Comparison of ENCODE assay signal across 6 fruit fly cellular contexts in the genomic region with DNA sequence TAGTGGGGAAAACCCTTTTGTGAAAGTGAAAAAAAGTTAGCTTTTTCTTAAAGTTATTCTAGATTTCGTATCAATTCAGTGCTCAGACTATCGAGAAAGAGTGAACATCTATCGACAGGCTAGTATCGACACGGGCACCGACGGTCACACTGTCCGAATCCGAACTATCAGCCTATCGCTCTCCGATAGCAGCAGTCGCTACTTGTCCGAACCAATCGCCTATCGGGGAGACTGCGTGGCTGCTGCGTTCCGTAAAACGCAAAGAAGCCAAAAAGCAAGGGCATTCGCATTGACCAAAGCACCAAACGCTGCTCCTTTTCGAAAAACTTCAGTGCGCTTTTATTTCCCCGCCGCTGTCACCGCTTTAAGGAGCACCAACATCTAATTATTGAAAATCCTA.
A peak's percentile ranks its signal among the peaks of the same experiment; 100 is the strongest.
TF ChIP-seq lines count a peak whose summit lies in the region.

A gene (plus strand): TSS at position 190 of the 400 bp plus-strand sequence.

- TF ChIP-seq CTCF in S2 (optimal IDR thresholded peaks at IDR 0.05; lab: Kevin White, UChicago) = peak; percentile 34 to 47
- TF ChIP-seq CTCF in whole organism, embryonic (GFP tag; optimal IDR thresholded peaks at IDR 0.05; lab: Kevin White, UChicago) = no peak

TF ChIP-seq in whole organism, adult, 20 proteins besides CTCF, POLR2A, EP300 and RAD21:
- TF ChIP-seq CG7101 (tag; optimal IDR thresholded peaks at IDR 0.05; lab: Kevin White, UChicago) = peak; percentile 33
- TF ChIP-seq toe (GFP tag; optimal IDR thresholded peaks at IDR 0.05; lab: Kevin White, UChicago) = peak; percentile 14
- no peak for TF ChIP-seq cic (GFP tag; optimal IDR thresholded peaks at IDR 0.05; lab: Kevin White, UChicago)
- peak; percentile 73 for TF ChIP-seq CG1620 (GFP tag; optimal IDR thresholded peaks at IDR 0.05; lab: Kevin White, UChicago)
- no peak for TF ChIP-seq tj (GFP tag; optimal IDR thresholded peaks at IDR 0.05; lab: Kevin White, UChicago)
- TF ChIP-seq Crg-1 (GFP tag; optimal IDR thresholded peaks at IDR 0.05; lab: Kevin White, UChicago) = peak; percentile 41
- TF ChIP-seq Hr96 (GFP tag; optimal IDR thresholded peaks at IDR 0.05; lab: Kevin White, UChicago) = peak; percentile 49
- no peak for TF ChIP-seq kay (GFP tag; lab: Kevin White, UChicago; ENCODE audit: borderline replicate concordance)
- peak; percentile 54 for TF ChIP-seq Mnt (GFP tag; optimal IDR thresholded peaks at IDR 0.05; lab: Kevin White, UChicago)

TF ChIP-seq in whole organism, embryonic, 481 proteins besides CTCF, POLR2A, EP300 and RAD21 (continues in another document):
- TF ChIP-seq BtbVII (GFP tag; optimal IDR thresholded peaks at IDR 0.05; lab: Kevin White, UChicago) (no peak), prd (optimal IDR thresholded peaks at IDR 0.05; lab: Kevin White, UChicago) (no peak), prd (GFP tag; IDR thresholded peaks at IDR 0.05; lab: Robert Waterston, UW) (peak; percentile 38; the same call in 2 of the 3 replicates), stc (GFP tag; IDR thresholded peaks at IDR 0.05; lab: Robert Waterston, UW) (no peak), CG7745 (tag; optimal IDR thresholded peaks at IDR 0.05; lab: Kevin White, UChicago) (no peak), CG16813 (GFP tag; IDR thresholded peaks at IDR 0.05; lab: Robert Waterston, UW; ENCODE audit: partially characterized antibody) (peak; percentile 97), pnt (GFP tag; optimal IDR thresholded peaks at IDR 0.05; lab: Kevin White, UChicago) (no peak), MTF-1 (GFP tag; optimal IDR thresholded peaks at IDR 0.05; lab: Kevin White, UChicago; ENCODE audit: borderline replicate concordance) (no peak), CG14014 (GFP tag; IDR thresholded peaks at IDR 0.05; lab: Robert Waterston, UW) (peak; percentile 13; the same call in 1 of the 2 replicates), zen (tag; optimal IDR thresholded peaks at IDR 0.05; lab: Kevin White, UChicago) (no peak), CG15514 (GFP tag; optimal IDR thresholded peaks at IDR 0.05; lab: Kevin White, UChicago) (peak; percentile 89), da (GFP tag; optimal IDR thresholded peaks at IDR 0.05; lab: Kevin White, UChicago) (no peak), Sox100B (GFP tag; optimal IDR thresholded peaks at IDR 0.05; lab: Kevin White, UChicago) (no peak), Atf3 (GFP tag; optimal IDR thresholded peaks at IDR 0.05; lab: Kevin White, UChicago) (no peak), zf30C (GFP tag; optimal IDR thresholded peaks at IDR 0.05; lab: Kevin White, UChicago) (no peak), HLH3B (GFP tag; IDR thresholded peaks at IDR 0.05; lab: Robert Waterston, UW) (no peak), mam (GFP tag; optimal IDR thresholded peaks at IDR 0.05; lab: Kevin White, UChicago) (peak; percentile 64), Ets65A (GFP tag; lab: Kevin White, UChicago) (peak; percentile 94), CG4730 (GFP tag; IDR thresholded peaks at IDR 0.05; lab: Robert Waterston, UW) (no peak)

TF ChIP-seq in whole organism, prepupa, 60 proteins besides CTCF, POLR2A, EP300 and RAD21 (continues in another document):
- TF ChIP-seq Eip93F (GFP tag; optimal IDR thresholded peaks at IDR 0.05; lab: Kevin White, UChicago) (no peak), net (GFP tag; optimal IDR thresholded peaks at IDR 0.05; lab: Kevin White, UChicago) (no peak), Ets21C (GFP tag; optimal IDR thresholded peaks at IDR 0.05; lab: Kevin White, UChicago) (no peak), CG11902 (GFP tag; optimal IDR thresholded peaks at IDR 0.05; lab: Kevin White, UChicago) (no peak), lz (GFP tag; optimal IDR thresholded peaks at IDR 0.05; lab: Kevin White, UChicago) (no peak), CG34406 (GFP tag; optimal IDR thresholded peaks at IDR 0.05; lab: Kevin White, UChicago) (no peak), CG31627 (GFP tag; optimal IDR thresholded peaks at IDR 0.05; lab: Kevin White, UChicago) (no peak), CG10669 (GFP tag; optimal IDR thresholded peaks at IDR 0.05; lab: Kevin White, UChicago) (no peak), CG3919 (GFP tag; optimal IDR thresholded peaks at IDR 0.05; lab: Kevin White, UChicago) (peak; percentile 1), cyc (GFP tag; optimal IDR thresholded peaks at IDR 0.05; lab: Kevin White, UChicago) (no peak), Blimp-1 (GFP tag; optimal IDR thresholded peaks at IDR 0.05; lab: Kevin White, UChicago) (no peak), CG9139 (GFP tag; optimal IDR thresholded peaks at IDR 0.05; lab: Kevin White, UChicago) (no peak), acj6 (GFP tag; optimal IDR thresholded peaks at IDR 0.05; lab: Kevin White, UChicago) (no peak), dsx (GFP tag; optimal IDR thresholded peaks at IDR 0.05; lab: Kevin White, UChicago; ENCODE audit: poor library complexity, severe bottlenecking) (no peak), fd59A (GFP tag; optimal IDR thresholded peaks at IDR 0.05; lab: Kevin White, UChicago) (no peak), achi (GFP tag; optimal IDR thresholded peaks at IDR 0.05; lab: Kevin White, UChicago) (no peak), spab (GFP tag; optimal IDR thresholded peaks at IDR 0.05; lab: Kevin White, UChicago) (no peak), CG8632 (GFP tag; optimal IDR thresholded peaks at IDR 0.05; lab: Kevin White, UChicago) (no peak), CG6163 (GFP tag; IDR thresholded peaks at IDR 0.05; lab: Robert Waterston, UW) (peak; percentile 36; the same call in 1 of the 3 replicates), Gug (GFP tag; IDR thresholded peaks at IDR 0.05; lab: Robert Waterston, UW) (no peak), pdm3 (GFP tag; optimal IDR thresholded peaks at IDR 0.05; lab: Kevin White, UChicago) (no peak)

TF ChIP-seq in whole organism, pupa, 21 proteins besides CTCF, POLR2A, EP300 and RAD21:
- TF ChIP-seq EcR (GFP tag; optimal IDR thresholded peaks at IDR 0.05; lab: Kevin White, UChicago) = no peak
- TF ChIP-seq gl (tag; optimal IDR thresholded peaks at IDR 0.05; lab: Kevin White, UChicago) = no peak
- TF ChIP-seq CG4496 (GFP tag; IDR thresholded peaks at IDR 0.05; lab: Robert Waterston, UW) = 0 out of 3 replicates have a peak, but pooled peaks have one; percentile 15
- peak; percentile 23; the same call in 1 of the 2 replicates for TF ChIP-seq Ets98B (GFP tag; IDR thresholded peaks at IDR 0.05; lab: Robert Waterston, UW)
- no peak for TF ChIP-seq Pif1B (GFP tag; optimal IDR thresholded peaks at IDR 0.05; lab: Kevin White, UChicago)
- TF ChIP-seq CG12605 (GFP tag; IDR thresholded peaks at IDR 0.05; lab: Robert Waterston, UW) = peak; percentile 32; the same call in 1 of the 2 replicates

TF ChIP-seq in whole organism, wandering third instar larva, 38 proteins besides CTCF, POLR2A, EP300 and RAD21 (continues in another document):
- TF ChIP-seq foxo (GFP tag; optimal IDR thresholded peaks at IDR 0.05; lab: Kevin White, UChicago) (peak in 1 of 2 experiments; percentile 25), h (GFP tag; optimal IDR thresholded peaks at IDR 0.05; lab: Kevin White, UChicago) (peak; percentile 31), fru (GFP tag; optimal IDR thresholded peaks at IDR 0.05; lab: Kevin White, UChicago) (no peak), Myc (optimal IDR thresholded peaks at IDR 0.05; lab: Kevin White, UChicago) (no peak), CG9705 (GFP tag; optimal IDR thresholded peaks at IDR 0.05; lab: Kevin White, UChicago) (no peak), psq (GFP tag; optimal IDR thresholded peaks at IDR 0.05; lab: Kevin White, UChicago) (no peak), ey (GFP tag; optimal IDR thresholded peaks at IDR 0.05; lab: Kevin White, UChicago) (no peak), Hr78 (GFP tag; optimal IDR thresholded peaks at IDR 0.05; lab: Kevin White, UChicago) (no peak), Hr83 (GFP tag; optimal IDR thresholded peaks at IDR 0.05; lab: Kevin White, UChicago; ENCODE audit: poor library complexity, severe bottlenecking) (peak; percentile 32), brk (GFP tag; optimal IDR thresholded peaks at IDR 0.05; lab: Kevin White, UChicago) (no peak), CG32264 (GFP tag; optimal IDR thresholded peaks at IDR 0.05; lab: Kevin White, UChicago) (no peak), Rel (GFP tag; optimal IDR thresholded peaks at IDR 0.05; lab: Kevin White, UChicago) (no peak), Rel (tag; optimal IDR thresholded peaks at IDR 0.05; lab: Kevin White, UChicago) (peak; percentile 34), woc (GFP tag; optimal IDR thresholded peaks at IDR 0.05; lab: Kevin White, UChicago) (peak; percentile 51), Hnf4 (GFP tag; optimal IDR thresholded peaks at IDR 0.05; lab: Kevin White, UChicago) (peak; percentile 15), rgr (GFP tag; optimal IDR thresholded peaks at IDR 0.05; lab: Kevin White, UChicago) (peak; percentile 49), br (GFP tag; optimal IDR thresholded peaks at IDR 0.05; lab: Kevin White, UChicago) (peak; percentile 7), dsf (GFP tag; optimal IDR thresholded peaks at IDR 0.05; lab: Kevin White, UChicago; ENCODE audit: borderline replicate concordance) (no peak), HLH106 (tag; optimal IDR thresholded peaks at IDR 0.05; lab: Kevin White, UChicago) (peak; percentile 16), dmrt93B (GFP tag; optimal IDR thresholded peaks at IDR 0.05; lab: Kevin White, UChicago) (no peak), Mio (GFP tag; optimal IDR thresholded peaks at IDR 0.05; lab: Kevin White, UChicago) (no peak), sv (GFP tag; optimal IDR thresholded peaks at IDR 0.05; lab: Kevin White, UChicago) (no peak), Jra (GFP tag; optimal IDR thresholded peaks at IDR 0.05; lab: Kevin White, UChicago) (no peak), Sp1 (GFP tag; optimal IDR thresholded peaks at IDR 0.05; lab: Kevin White, UChicago) (peak; percentile 16), GATAd (GFP tag; optimal IDR thresholded peaks at IDR 0.05; lab: Kevin White, UChicago) (no peak), sage (GFP tag; optimal IDR thresholded peaks at IDR 0.05; lab: Kevin White, UChicago) (no peak), jim (GFP tag; optimal IDR thresholded peaks at IDR 0.05; lab: Kevin White, UChicago) (no peak), tai (GFP tag; optimal IDR thresholded peaks at IDR 0.05; lab: Kevin White, UChicago) (no peak), OdsH (GFP tag; optimal IDR thresholded peaks at IDR 0.05; lab: Kevin White, UChicago) (no peak), usp (GFP tag; optimal IDR thresholded peaks at IDR 0.05; lab: Kevin White, UChicago) (no peak), dl (GFP tag; optimal IDR thresholded peaks at IDR 0.05; lab: Kevin White, UChicago; ENCODE audit: insufficient read depth in 1 of 2, partially characterized antibody in 2 of 2) (no peak), Vsx2 (GFP tag; optimal IDR thresholded peaks at IDR 0.05; lab: Kevin White, UChicago; ENCODE audit: partially characterized antibody) (no peak), lola (GFP tag; optimal IDR thresholded peaks at IDR 0.05; lab: Kevin White, UChicago) (no peak), pan (optimal IDR thresholded peaks at IDR 0.05; lab: Kevin White, UChicago) (no peak), CrebA (GFP tag; optimal IDR thresholded peaks at IDR 0.05; lab: Kevin White, UChicago; ENCODE audit: borderline replicate concordance) (no peak), Abd-B (GFP tag; optimal IDR thresholded peaks at IDR 0.05; lab: Kevin White, UChicago) (no peak)
